Fruit fly (Drosophila melanogaster): Measurements from ENCODE around the gene nkd.

Gene nkd

dm6 chr3L:18995667-18996029 lies 49.6 kb downstream of the nkd start (continued):
- TF ChIP-seq shn (GFP tag; optimal IDR thresholded peaks at IDR 0.05) (no peak), Asciz (GFP tag; optimal IDR thresholded peaks at IDR 0.05) (no peak), nerfin-1 (tag; optimal IDR thresholded peaks at IDR 0.05) (no peak), zen (tag; optimal IDR thresholded peaks at IDR 0.05) (no peak), CG33213 (GFP tag; optimal IDR thresholded peaks at IDR 0.05) (no peak), z (GFP tag; IDR thresholded peaks at IDR 0.05) (0 out of 3 replicates have a peak, but pooled peaks have one; percentile 25), CG1647 (GFP tag; optimal IDR thresholded peaks at IDR 0.05) (no peak), Bgb (GFP tag; IDR thresholded peaks at IDR 0.05; ENCODE audit: partially characterized antibody) (peak; percentile 22; the same call in 1 of the 2 replicates), CG8290 (GFP tag; optimal IDR thresholded peaks at IDR 0.05) (no peak), CG8290 (tag; optimal IDR thresholded peaks at IDR 0.05) (peak in 1 of 2 experiments; percentile 11), ara (GFP tag; IDR thresholded peaks at IDR 0.05) (0 out of 2 replicates have a peak, but pooled peaks have one; percentile 25), Dip3 (GFP tag; optimal IDR thresholded peaks at IDR 0.05) (no peak)

- TF ChIP-seq CG8290 (GFP tag; optimal IDR thresholded peaks at IDR 0.05): no peak
- TF ChIP-seq CG8290 (tag; optimal IDR thresholded peaks at IDR 0.05): peak in 1 of 2 experiments; percentile 39
- peak; percentile 29 for TF ChIP-seq PHDP (tag; optimal IDR thresholded peaks at IDR 0.05)
- TF ChIP-seq Trl (optimal IDR thresholded peaks at IDR 0.05): peak; percentile 28 to 61
- TF ChIP-seq Trl (GFP tag; optimal IDR thresholded peaks at IDR 0.05): no peak
- TF ChIP-seq NK7.1 (GFP tag; optimal IDR thresholded peaks at IDR 0.05): no peak
- TF ChIP-seq CG33213 (GFP tag; optimal IDR thresholded peaks at IDR 0.05): no peak
- peak; percentile 68 for TF ChIP-seq abd-A (tag; optimal IDR thresholded peaks at IDR 0.05)
- TF ChIP-seq Med (GFP tag): peak; percentile 49
- peak; percentile 96 for TF ChIP-seq cwo (GFP tag; optimal IDR thresholded peaks at IDR 0.05)
- no peak for TF ChIP-seq Dll (GFP tag; IDR thresholded peaks at IDR 0.05; ENCODE audit: partially characterized antibody)
- TF ChIP-seq CG15269 (tag; optimal IDR thresholded peaks at IDR 0.05): peak; percentile 24
- no peak for TF ChIP-seq CG32772 (GFP tag; IDR thresholded peaks at IDR 0.05)
- TF ChIP-seq zfh1 (GFP tag; IDR thresholded peaks at IDR 0.05): no peak
- no peak for TF ChIP-seq CG30431 (GFP tag; optimal IDR thresholded peaks at IDR 0.05)
- no peak for TF ChIP-seq Ptx1 (GFP tag; IDR thresholded peaks at IDR 0.05)
- peak; percentile 72 for TF ChIP-seq vnd (GFP tag; IDR thresholded peaks at IDR 0.05; ENCODE audit: partially characterized antibody)
- TF ChIP-seq Fer2 (tag; optimal IDR thresholded peaks at IDR 0.05): no peak
- no peak for TF ChIP-seq Blimp-1 (GFP tag; optimal IDR thresholded peaks at IDR 0.05)
- TF ChIP-seq ci (GFP tag; IDR thresholded peaks at IDR 0.05): peak; percentile 34; the same call in 1 of the 3 replicates
- peak; percentile 45 for TF ChIP-seq Hand (GFP tag; optimal IDR thresholded peaks at IDR 0.05)
- TF ChIP-seq Eip74EF (GFP tag; optimal IDR thresholded peaks at IDR 0.05): peak in 1 of 2 experiments; percentile 32
- TF ChIP-seq CG18599 (GFP tag; optimal IDR thresholded peaks at IDR 0.05): peak; percentile 31
- TF ChIP-seq HmgZ (tag; optimal IDR thresholded peaks at IDR 0.05): peak; percentile 44
- TF ChIP-seq Fer1 (GFP tag; optimal IDR thresholded peaks at IDR 0.05): peak; percentile 66
- TF ChIP-seq CG16779 (GFP tag; IDR thresholded peaks at IDR 0.05): no peak
- TF ChIP-seq CG17385 (GFP tag; optimal IDR thresholded peaks at IDR 0.05): peak; percentile 26
- no peak for TF ChIP-seq pan (optimal IDR thresholded peaks at IDR 0.05)
- no peak for TF ChIP-seq pan (GFP tag; optimal IDR thresholded peaks at IDR 0.05 in 1 of 2, IDR thresholded peaks at IDR 0.05 in 1 of 2)
- TF ChIP-seq Hey (tag; optimal IDR thresholded peaks at IDR 0.05): peak; percentile 47
- TF ChIP-seq chinmo (GFP tag; IDR thresholded peaks at IDR 0.05; ENCODE audit: partially characterized antibody): peak; percentile 79; the same call in 1 of the 4 replicates
- peak; percentile 77 for TF ChIP-seq CG11504 (tag; optimal IDR thresholded peaks at IDR 0.05)
- TF ChIP-seq CG3281 (GFP tag; optimal IDR thresholded peaks at IDR 0.05): peak; percentile 46
- TF ChIP-seq B-H2 (GFP tag; optimal IDR thresholded peaks at IDR 0.05): peak; percentile 66
- TF ChIP-seq Hr51 (GFP tag; optimal IDR thresholded peaks at IDR 0.05): peak in 1 of 2 experiments; percentile 12
- TF ChIP-seq Deaf1 (tag; optimal IDR thresholded peaks at IDR 0.05): peak; percentile 46
- TF ChIP-seq grau (tag; optimal IDR thresholded peaks at IDR 0.05): peak; percentile 1
- TF ChIP-seq mirr (GFP tag; optimal IDR thresholded peaks at IDR 0.05): peak; percentile 95
- TF ChIP-seq CG11456 (GFP tag; IDR thresholded peaks at IDR 0.05): no peak
These were observed 50.7 kb downstream of the nkd start for dm6 chr3L:18994505-18994969.
